Fruit fly (Drosophila melanogaster) S2 (cell line): ENCODE measurements around the gene Cpr62Bb.

ENCODE experiments used
- CG8478 ChIP-seq: fragments of >200 bp; optimal IDR thresholded peaks from 2 replicates; lab custom pipeline; 2018
- CTCF ChIP-seq, 2 experiments: fragments of >200 bp; optimal IDR thresholded peaks; 2 replicates each; lab custom pipeline; 2018

DNA sequence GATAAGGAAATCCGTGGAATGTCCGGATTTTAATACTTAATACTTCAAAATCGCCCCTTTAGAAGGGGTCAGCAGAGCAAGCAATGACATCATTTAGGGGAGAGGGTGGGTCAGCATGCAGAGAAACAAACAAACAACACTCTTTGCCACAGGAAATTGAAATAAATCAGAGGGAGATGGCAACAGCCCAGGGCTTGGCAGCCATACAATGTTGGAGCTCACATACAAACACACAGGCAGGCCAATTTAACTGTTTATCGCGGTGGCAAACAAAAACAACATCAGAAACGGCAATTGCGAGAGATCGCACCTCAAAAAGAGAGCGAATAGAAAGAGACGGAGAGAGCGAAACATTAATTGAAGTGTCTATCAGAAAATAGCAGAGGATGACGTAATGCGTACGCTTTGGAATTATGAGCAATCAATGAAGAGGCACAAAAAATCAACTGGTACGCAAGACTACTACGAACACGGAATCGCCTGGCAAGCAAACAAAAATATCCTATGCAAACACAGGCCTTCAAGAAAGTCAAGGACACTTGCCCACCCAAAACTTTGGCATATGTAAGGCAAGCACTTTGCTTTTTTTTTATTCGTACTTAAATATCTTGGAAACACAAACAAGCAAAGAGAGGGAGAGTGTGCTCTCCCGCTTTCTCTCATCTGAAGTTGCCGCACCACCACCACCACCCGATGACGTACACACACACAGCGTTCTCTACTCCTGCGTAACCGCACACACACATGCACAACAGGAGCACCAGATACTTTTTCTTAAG lies 40.6 kb downstream of the Cpr62Bb start:
- TF ChIP-seq CG8478 (lab: Kevin White, UChicago), result no peak
- no peak for TF ChIP-seq CTCF (optimal IDR thresholded peaks at IDR 0.05; lab: Kevin White, UChicago)
